Worm (Caenorhabditis elegans): ENCODE data around the gene R160.12.

DNA sequence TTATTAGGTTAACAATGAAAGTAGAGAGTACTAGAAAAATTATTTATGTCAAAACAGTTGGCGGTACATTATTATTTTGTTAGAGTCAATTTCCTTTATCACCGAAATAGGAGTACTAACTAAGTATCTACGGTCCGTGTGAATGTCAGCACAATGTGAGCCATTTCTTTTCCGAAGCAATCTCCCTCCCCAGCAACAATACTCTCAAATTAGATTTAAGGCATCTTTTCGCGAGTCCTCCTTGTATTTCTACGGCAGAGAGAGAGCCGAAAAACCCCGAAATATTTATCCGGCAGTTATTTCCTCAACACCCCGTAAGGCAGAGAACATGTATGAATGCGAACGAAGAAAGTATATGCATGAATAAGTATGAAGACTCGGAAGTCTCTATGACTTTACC, 37.7 kb upstream of the R160.12 start:
- TF ChIP-seq zip-8 (tag; optimal IDR thresholded peaks at IDR 0.05) (no peak), ces-1 (GFP tag; optimal IDR thresholded peaks at IDR 0.05) (peak; percentile 76), elt-3 (tag; optimal IDR thresholded peaks at IDR 0.05) (no peak), pha-4 (tag; optimal IDR thresholded peaks at IDR 0.05) (no peak), unc-39 (tag; optimal IDR thresholded peaks at IDR 0.05) (no peak), snpc-4 (tag; optimal IDR thresholded peaks at IDR 0.05) (no peak)

All from whole organism, mixed stage, embryonic.